Worm (Caenorhabditis elegans) whole organism, mixed stage, embryonic: ENCODE results near the gene sax-2.

Source experiments
- elt-3 ChIP-seq: fragments of 150-350 bp; optimal IDR thresholded peaks from 2 replicates; lab custom pipeline; 2014; ENCODE audit warnings: missing biosample characterization, missing genetic modification characterization
- lin-32 ChIP-seq: fragments of 200-800 bp; sonication (Bioruptor generic); optimal IDR thresholded peaks from 2 replicates; lab custom pipeline; 2018; ENCODE audit warnings: mild to moderate bottlenecking, missing genetic modification characterization, missing compliant biosample characterization
- lsy-2 ChIP-seq: fragments of 150-350 bp; optimal IDR thresholded peaks from 2 replicates; lab custom pipeline; 2014; ENCODE audit warnings: missing biosample characterization, missing genetic modification characterization
- mab-5 ChIP-seq: fragments of 150-350 bp; optimal IDR thresholded peaks from 2 replicates; lab custom pipeline; 2014; ENCODE audit warnings: missing biosample characterization, missing genetic modification characterization
- mls-2 ChIP-seq: sonication (generic microtip); optimal IDR thresholded peaks from 2 replicates; lab custom pipeline; 2016; ENCODE audit warnings: mild to moderate bottlenecking, missing genetic modification characterization, moderate library complexity, missing compliant biosample characterization
- pha-4 ChIP-seq: fragments of 150-350 bp; optimal IDR thresholded peaks from 2 replicates; lab custom pipeline; 2018; ENCODE audit warnings: missing biosample characterization, missing genetic modification reagents, missing genetic modification characterization
- snpc-4 ChIP-seq: fragments of 150-350 bp; optimal IDR thresholded peaks from 2 replicates; lab custom pipeline; 2014; ENCODE audit warnings: missing biosample characterization, missing genetic modification characterization
- tbx-8 ChIP-seq: fragments of 200-800 bp; sonication (Bioruptor generic); optimal IDR thresholded peaks from 2 replicates; lab custom pipeline; 2018; ENCODE audit warnings: mild to moderate bottlenecking, missing genetic modification characterization, moderate library complexity, missing compliant biosample characterization
- unc-62 ChIP-seq: fragments of 150-350 bp; optimal IDR thresholded peaks from 2 replicates; lab custom pipeline; 2014; ENCODE audit warnings: missing biosample characterization, missing genetic modification reagents, missing genetic modification characterization
- ztf-11 ChIP-seq: fragments of 150-350 bp; optimal IDR thresholded peaks from 2 replicates; lab custom pipeline; 2014; ENCODE audit warnings: missing biosample characterization, missing genetic modification characterization

ce11 chrIII:5083304-5083703 lies 26.2 kb upstream of the sax-2 start:
- TF ChIP-seq unc-62 (GFP tag; lab: Kevin White, UChicago) (no peak), elt-3 (tag; lab: Kevin White, UChicago) (no peak), tbx-8 (GFP tag; lab: Kevin White, UChicago) (no peak), mab-5 (no peak), lin-32 (GFP tag; lab: Kevin White, UChicago) (no peak), mls-2 (tag; lab: Kevin White, UChicago) (no peak), ztf-11 (tag; lab: Kevin White, UChicago) (no peak), lsy-2 (tag; lab: Kevin White, UChicago) (no peak), snpc-4 (no peak), pha-4 (no peak)
